Fruit fly (Drosophila melanogaster) whole organism, embryonic: ENCODE measurements around the gene CG4968.

Experiments used
- Adf1 ChIP-seq: fragments of 200-800 bp; sonication (Bioruptor generic); IDR thresholded peaks from 2 replicates; pipeline ENCODE4 v1.3.6; 2022; ENCODE audit warnings: missing biosample characterization, missing genetic modification characterization
- B-H1 ChIP-seq: fragments of 200-800 bp; sonication (Bioruptor generic); IDR thresholded peaks from 3 replicates; pipeline ENCODE4 v1.3.6; 2022; ENCODE audit warnings: missing biosample characterization, missing genetic modification characterization
- B-H2 ChIP-seq: fragments of 200-800 bp; sonication (Bioruptor generic); optimal IDR thresholded peaks from 2 replicates; lab custom pipeline; 2018; ENCODE audit warnings: missing biosample characterization, mild to moderate bottlenecking, missing genetic modification characterization
- CG10431 ChIP-seq: fragments of 200-800 bp; sonication (Bioruptor generic); optimal IDR thresholded peaks from 3 replicates; lab custom pipeline; 2018; ENCODE audit warnings: missing biosample characterization, mild to moderate bottlenecking, missing genetic modification characterization
- CG10654 ChIP-seq: fragments of 200-800 bp; sonication (Bioruptor generic); optimal IDR thresholded peaks from 2 replicates; lab custom pipeline; 2016; ENCODE audit warnings: missing biosample characterization, missing genetic modification characterization
- CG13775 ChIP-seq: fragments of 200-800 bp; sonication (Bioruptor generic); optimal IDR thresholded peaks from 3 replicates; lab custom pipeline; 2017; ENCODE audit warnings: missing biosample characterization, mild to moderate bottlenecking, missing genetic modification characterization
- CG15269 ChIP-seq: fragments of 200-800 bp; sonication (Bioruptor generic); optimal IDR thresholded peaks from 2 replicates; lab custom pipeline; 2018; ENCODE audit warnings: missing biosample characterization, mild to moderate bottlenecking, missing genetic modification characterization, moderate library complexity
- CG16863 ChIP-seq: fragments of 200-800 bp; sonication (Bioruptor generic); optimal IDR thresholded peaks from 3 replicates; lab custom pipeline; 2016; ENCODE audit warnings: missing biosample characterization, missing genetic modification characterization
- CG17829 ChIP-seq: fragments of 200-800 bp; optimal IDR thresholded peaks from 2 replicates; lab custom pipeline; 2019; ENCODE audit warnings: missing biosample characterization, mild to moderate bottlenecking, missing genetic modification characterization, moderate library complexity
- CG2116 ChIP-seq: fragments of 200-800 bp; sonication (Bioruptor generic); optimal IDR thresholded peaks from 3 replicates; lab custom pipeline; 2018; ENCODE audit warnings: missing biosample characterization, mild to moderate bottlenecking, missing genetic modification characterization
- CG32532 ChIP-seq: fragments of 200-800 bp; sonication (Bioruptor generic); IDR thresholded peaks from 2 replicates; pipeline ENCODE4 v1.3.6; 2022; ENCODE audit warnings: missing biosample characterization, missing genetic modification characterization
- CG34224 ChIP-seq: fragments of 200-800 bp; sonication (Bioruptor generic); IDR thresholded peaks from 3 replicates; pipeline ENCODE4 v1.3.6; 2022; ENCODE audit warnings: missing biosample characterization, missing genetic modification characterization; ENCODE audit not compliant: partially characterized antibody
- CG43689 ChIP-seq: fragments of 200-800 bp; sonication (Bioruptor generic); IDR thresholded peaks from 2 replicates; pipeline ENCODE4 v1.3.6; 2022; ENCODE audit warnings: missing biosample characterization, missing genetic modification characterization
- CG6813 ChIP-seq: fragments of 200-800 bp; sonication (Bioruptor generic); optimal IDR thresholded peaks from 2 replicates; lab custom pipeline; 2017; ENCODE audit warnings: missing biosample characterization, missing genetic modification characterization, mild to moderate bottlenecking, moderate library complexity, missing genetic modification reagents
- CG9215 ChIP-seq: fragments of 200-800 bp; sonication (Bioruptor generic); IDR thresholded peaks from 2 replicates; pipeline ENCODE4 v1.3.6; 2022; ENCODE audit warnings: missing biosample characterization, missing genetic modification characterization
- CG9727 ChIP-seq: fragments of 200-800 bp; sonication (Bioruptor generic); optimal IDR thresholded peaks from 3 replicates; lab custom pipeline; 2017; ENCODE audit warnings: missing biosample characterization, mild to moderate bottlenecking, missing genetic modification characterization
- CG9797 ChIP-seq: fragments of 200-800 bp; sonication (Bioruptor generic); optimal IDR thresholded peaks from 3 replicates; lab custom pipeline; 2018; ENCODE audit warnings: missing biosample characterization, mild to moderate bottlenecking, missing genetic modification characterization
- Fer1 ChIP-seq: fragments of 200-800 bp; sonication (Bioruptor generic); optimal IDR thresholded peaks from 2 replicates; lab custom pipeline; 2017; ENCODE audit warnings: missing biosample characterization, mild to moderate bottlenecking, missing genetic modification characterization
- Fer3 ChIP-seq: fragments of 200-800 bp; sonication (Bioruptor generic); optimal IDR thresholded peaks from 2 replicates; lab custom pipeline; 2018; ENCODE audit warnings: missing biosample characterization, mild to moderate bottlenecking, missing genetic modification characterization, moderate library complexity
- HHEX ChIP-seq: fragments of 200-800 bp; sonication (Bioruptor generic); optimal IDR thresholded peaks from 3 replicates; lab custom pipeline; 2017; ENCODE audit warnings: missing biosample characterization, mild to moderate bottlenecking, missing genetic modification characterization, missing genetic modification reagents
- HLH3B ChIP-seq: fragments of 200-800 bp; sonication (Bioruptor generic); IDR thresholded peaks from 2 replicates; pipeline ENCODE4 v1.3.6; 2022; ENCODE audit warnings: missing biosample characterization, missing genetic modification characterization
- Hmx ChIP-seq: fragments of 200-800 bp; sonication (Bioruptor generic); optimal IDR thresholded peaks from 2 replicates; lab custom pipeline; 2016; ENCODE audit warnings: missing biosample characterization, missing genetic modification characterization
- Med ChIP-seq: fragments of 200-800 bp; sonication (Bioruptor generic); peaks from one replicate; lab custom pipeline; 2016; ENCODE audit warnings: missing biosample characterization, missing genetic modification characterization, mild to moderate bottlenecking, inconsistent platforms, moderate library complexity
- Meics ChIP-seq: fragments of 200-800 bp; sonication (Bioruptor generic); optimal IDR thresholded peaks from 2 replicates; lab custom pipeline; 2017; ENCODE audit warnings: missing biosample characterization, mild to moderate bottlenecking, missing genetic modification characterization
- Nf-YA ChIP-seq: fragments of 200-800 bp; sonication (Bioruptor generic); IDR thresholded peaks from 2 replicates; pipeline ENCODE4 v1.3.6; 2022; ENCODE audit warnings: missing biosample characterization, missing genetic modification characterization
- PHDP ChIP-seq: fragments of 200-800 bp; sonication (Bioruptor generic); optimal IDR thresholded peaks from 3 replicates; lab custom pipeline; 2018; ENCODE audit warnings: missing biosample characterization, mild to moderate bottlenecking, missing genetic modification characterization, moderate library complexity
- Ptx1 ChIP-seq: fragments of 200-800 bp; sonication (Bioruptor generic); IDR thresholded peaks from 2 replicates; pipeline ENCODE4 v1.3.6; 2022; ENCODE audit warnings: missing biosample characterization, missing genetic modification characterization
- Tbp ChIP-seq: fragments of >200 bp; optimal IDR thresholded peaks from 2 replicates; lab custom pipeline; 2018; ENCODE audit warnings: missing biosample characterization, missing genetic modification characterization
- Vsx1 ChIP-seq: fragments of 200-800 bp; sonication (Bioruptor generic); optimal IDR thresholded peaks from 2 replicates; lab custom pipeline; 2017; ENCODE audit warnings: missing biosample characterization, mild to moderate bottlenecking, missing genetic modification characterization, missing genetic modification reagents
- ac ChIP-seq: fragments of 200-800 bp; sonication (Bioruptor generic); optimal IDR thresholded peaks from 3 replicates; lab custom pipeline; 2017; ENCODE audit warnings: missing biosample characterization, mild to moderate bottlenecking, missing genetic modification characterization
- chif ChIP-seq, 2 experiments: fragments of 200-800 bp; sonication (Bioruptor generic); optimal IDR thresholded peaks; 3 replicates each; lab custom pipeline; 2016; ENCODE audit warnings: missing biosample characterization in 2 of 2, missing genetic modification characterization in 2 of 2
- chn ChIP-seq: fragments of 200-800 bp; sonication (Bioruptor generic); optimal IDR thresholded peaks from 2 replicates; lab custom pipeline; 2016; ENCODE audit warnings: missing biosample characterization, missing genetic modification characterization
- corto ChIP-seq: fragments of 200-800 bp; sonication (Bioruptor generic); optimal IDR thresholded peaks from 2 replicates; lab custom pipeline; 2016; ENCODE audit warnings: missing biosample characterization, mild to moderate bottlenecking, missing genetic modification characterization, moderate library complexity
- dan ChIP-seq: fragments of 200-800 bp; sonication (Bioruptor generic); IDR thresholded peaks from 2 replicates; pipeline ENCODE4 v1.3.6; 2022; ENCODE audit warnings: missing biosample characterization, missing genetic modification characterization
- dmrt99B ChIP-seq: fragments of 200-800 bp; sonication (Bioruptor generic); optimal IDR thresholded peaks from 2 replicates; lab custom pipeline; 2018; ENCODE audit warnings: missing biosample characterization, mild to moderate bottlenecking, missing genetic modification characterization, moderate library complexity
- dysf ChIP-seq: fragments of 200-800 bp; sonication (Bioruptor generic); IDR thresholded peaks from 3 replicates; pipeline ENCODE4 v1.3.6; 2022; ENCODE audit warnings: missing biosample characterization, missing genetic modification characterization
- eyg ChIP-seq: fragments of 200-800 bp; sonication (Bioruptor generic); optimal IDR thresholded peaks from 3 replicates; lab custom pipeline; 2016; ENCODE audit warnings: missing biosample characterization, missing genetic modification characterization
- fd3F ChIP-seq: fragments of 200-800 bp; sonication (Bioruptor generic); optimal IDR thresholded peaks from 2 replicates; lab custom pipeline; 2018; ENCODE audit warnings: missing biosample characterization, mild to moderate bottlenecking, missing genetic modification characterization, moderate library complexity
- fd96Cb ChIP-seq: fragments of 200-800 bp; sonication (Bioruptor generic); optimal IDR thresholded peaks from 2 replicates; lab custom pipeline; 2018; ENCODE audit warnings: missing biosample characterization, mild to moderate bottlenecking, missing genetic modification characterization, moderate library complexity
- her ChIP-seq: fragments of 200-800 bp; sonication (Bioruptor generic); optimal IDR thresholded peaks from 2 replicates; lab custom pipeline; 2016; ENCODE audit warnings: missing biosample characterization, missing genetic modification characterization
- nerfin-2 ChIP-seq: fragments of 200-800 bp; sonication (Bioruptor generic); IDR thresholded peaks from 2 replicates; pipeline ENCODE4 v1.3.6; 2022; ENCODE audit warnings: missing biosample characterization, missing genetic modification characterization; ENCODE audit not compliant: partially characterized antibody
- pan ChIP-seq, 4 experiments: fragments of >200 bp in 3 of 4; fragments of 200-800 bp in 1 of 4; sonication (Bioruptor generic) in 1 of 4; optimal IDR thresholded peaks in 3 of 4; IDR thresholded peaks in 1 of 4; 2 replicates each; pipeline versions ENCODE4 v1.3.6 to Lab custom; 2017 to 2022; ENCODE audit warnings: missing biosample characterization in 2 of 4, missing genetic modification characterization in 2 of 4, mixed read lengths in 1 of 4
- phol ChIP-seq: fragments of 200-800 bp; sonication (Bioruptor generic); optimal IDR thresholded peaks from 3 replicates; lab custom pipeline; 2018; ENCODE audit warnings: missing biosample characterization, mild to moderate bottlenecking, missing genetic modification characterization, moderate library complexity
- salm ChIP-seq: fragments of 200-800 bp; sonication (Bioruptor generic); optimal IDR thresholded peaks from 2 replicates; lab custom pipeline; 2018; ENCODE audit warnings: missing biosample characterization, mild to moderate bottlenecking, missing genetic modification characterization
- sd ChIP-seq: fragments of 200-800 bp; sonication (Bioruptor generic); optimal IDR thresholded peaks from 3 replicates; lab custom pipeline; 2018; ENCODE audit warnings: missing biosample characterization, mild to moderate bottlenecking, missing genetic modification characterization, moderate library complexity
- so ChIP-seq: fragments of 200-800 bp; sonication (Bioruptor generic); IDR thresholded peaks from 3 replicates; pipeline ENCODE4 v1.3.6; 2022; ENCODE audit warnings: missing biosample characterization, missing genetic modification characterization
- trh ChIP-seq: fragments of 200-800 bp; sonication (Bioruptor generic); optimal IDR thresholded peaks from 2 replicates; lab custom pipeline; 2016; ENCODE audit warnings: missing biosample characterization, missing genetic modification characterization
- unpg ChIP-seq: fragments of 200-800 bp; sonication (Bioruptor generic); optimal IDR thresholded peaks from 3 replicates; lab custom pipeline; 2018; ENCODE audit warnings: missing biosample characterization, mild to moderate bottlenecking, missing genetic modification characterization, moderate library complexity
- vnd ChIP-seq: fragments of 200-800 bp; sonication (Bioruptor generic); IDR thresholded peaks from 3 replicates; pipeline ENCODE4 v1.3.6; 2022; ENCODE audit warnings: missing biosample characterization, missing genetic modification characterization; ENCODE audit not compliant: partially characterized antibody
- wdn ChIP-seq: fragments of 200-800 bp; sonication (Bioruptor generic); IDR thresholded peaks from 2 replicates; pipeline ENCODE4 v1.3.6; 2022; ENCODE audit warnings: missing biosample characterization, missing genetic modification characterization

The CG4968 gene

dm6 chr2L:10299810-10300147, 6.9 kb upstream of the CG4968 start, which contains the start of gene CYLD (continued):
- TF ChIP-seq Meics (peak; percentile 76), CG43689 (GFP tag; lab: Robert Waterston, UW) (no peak), salm (tag; lab: Kevin White, UChicago) (peak; percentile 63), ac (no peak), CG32532 (GFP tag; lab: Robert Waterston, UW) (peak; percentile 84; the same call in 1 of the 2 replicates), Med (GFP tag; lab: Kevin White, UChicago) (peak; percentile 83), sd (tag; lab: Kevin White, UChicago) (peak; percentile 65), trh (no peak), phol (tag; lab: Kevin White, UChicago) (peak; percentile 77), Nf-YA (GFP tag; lab: Robert Waterston, UW) (0 out of 2 replicates have a peak, but pooled peaks have one; percentile 35), Adf1 (GFP tag; lab: Robert Waterston, UW) (peak; percentile 40; the same call in 1 of the 2 replicates), unpg (GFP tag; lab: Kevin White, UChicago) (peak; percentile 83), CG9727 (GFP tag; lab: Kevin White, UChicago) (peak; percentile 72), chn (GFP tag; lab: Kevin White, UChicago) (no peak), HLH3B (peak; percentile 44; the same call in 1 of the 2 replicates), eyg (GFP tag; lab: Kevin White, UChicago) (no peak), Hmx (GFP tag; lab: Kevin White, UChicago) (peak; percentile 32), chif (GFP tag; optimal IDR thresholded peaks at IDR 0.05; lab: Kevin White, UChicago) (peak in 1 of 2 experiments; percentile 8), Fer1 (GFP tag; lab: Kevin White, UChicago) (peak; percentile 67), so (GFP tag; lab: Robert Waterston, UW) (no peak), corto (no peak), pan (optimal IDR thresholded peaks at IDR 0.05; lab: Kevin White, UChicago) (no peak), pan (GFP tag; optimal IDR thresholded peaks at IDR 0.05 in 1 of 2, IDR thresholded peaks at IDR 0.05 in 1 of 2) (peak in 1 of 2 experiments; percentile 77), vnd (GFP tag; lab: Robert Waterston, UW) (no peak), Tbp (GFP tag; lab: Kevin White, UChicago) (no peak), her (GFP tag; lab: Kevin White, UChicago) (no peak), CG15269 (tag; lab: Kevin White, UChicago) (peak; percentile 81), CG13775 (peak; percentile 63), CG34224 (GFP tag; lab: Robert Waterston, UW) (peak; percentile 35; the same call in 1 of the 3 replicates), fd96Cb (peak; percentile 54), Vsx1 (GFP tag; lab: Kevin White, UChicago) (peak; percentile 15), dysf (GFP tag; lab: Robert Waterston, UW) (peak; percentile 62; the same call in 1 of the 3 replicates), CG17829 (peak; percentile 85), B-H2 (peak; percentile 14), CG2116 (GFP tag; lab: Kevin White, UChicago) (peak; percentile 67), B-H1 (GFP tag; lab: Robert Waterston, UW) (peak; percentile 61; the same call in 1 of the 3 replicates), dmrt99B (tag; lab: Kevin White, UChicago) (peak; percentile 72), CG9215 (GFP tag; lab: Robert Waterston, UW) (no peak), CG10654 (GFP tag; lab: Kevin White, UChicago) (peak; percentile 61), wdn (GFP tag; lab: Robert Waterston, UW) (peak; percentile 36; the same call in 1 of the 2 replicates), dan (GFP tag; lab: Robert Waterston, UW) (no peak), fd3F (peak; percentile 51), CG10431 (GFP tag; lab: Kevin White, UChicago) (peak; percentile 13), Fer3 (tag; lab: Kevin White, UChicago) (peak; percentile 75), PHDP (peak; percentile 85), Ptx1 (no peak; the same call in 1 of the 2 replicates), CG9797 (GFP tag; lab: Kevin White, UChicago) (no peak), CG6813 (GFP tag; lab: Kevin White, UChicago) (no peak), HHEX (peak; percentile 33), CG16863 (peak; percentile 14), nerfin-2 (no peak)
